Worm (Caenorhabditis elegans): Measurements from ENCODE around the gene C15H7.3.
A peak's percentile ranks its signal among the peaks of the same experiment; 100 is the strongest.

ce11 chrIII:9678819-9679218 lies 27.0 kb upstream of the C15H7.3 start, which contains the start of gene ugt-60:
- TF ChIP-seq ama-1 (optimal IDR thresholded peaks at IDR 0.05) (no peak), ceh-6 (GFP tag; optimal IDR thresholded peaks at IDR 0.05) (no peak), ceh-48 (tag; optimal IDR thresholded peaks at IDR 0.05) (no peak), elt-4 (tag; optimal IDR thresholded peaks at IDR 0.05) (no peak), nhr-11 (tag; optimal IDR thresholded peaks at IDR 0.05) (peak; percentile 5), fkh-10 (GFP tag; optimal IDR thresholded peaks at IDR 0.05) (no peak), unc-3 (GFP tag; conservative IDR thresholded peaks at IDR 0.05) (no peak), unc-3 (tag; optimal IDR thresholded peaks at IDR 0.05) (no peak), ztf-16 (tag; optimal IDR thresholded peaks at IDR 0.05) (no peak), dve-1 (tag; optimal IDR thresholded peaks at IDR 0.05) (no peak), unc-86 (tag; optimal IDR thresholded peaks at IDR 0.05) (no peak), tbx-2 (tag; optimal IDR thresholded peaks at IDR 0.05) (no peak), ceh-19 (GFP tag; optimal IDR thresholded peaks at IDR 0.05) (no peak), pha-4 (tag; optimal IDR thresholded peaks at IDR 0.05) (no peak)

Data from whole organism, late embryonic.